Fruit fly (Drosophila melanogaster) whole organism: ENCODE measurements around the gene Kif19A.

Experiments used
- CG8478 ChIP-seq: fragments of >200 bp; optimal IDR thresholded peaks from 2 replicates; lab custom pipeline; 2018; ENCODE audit warnings: inconsistent platforms
- Dll ChIP-seq: fragments of >200 bp; optimal IDR thresholded peaks from 2 replicates; lab custom pipeline; 2017
- EcR ChIP-seq, 2 experiments: fragments of >200 bp; optimal IDR thresholded peaks; 2 replicates each; lab custom pipeline; 2017; ENCODE audit warnings: missing biosample characterization in 2 of 2, missing genetic modification characterization in 2 of 2, missing genetic modification reagents in 2 of 2
- pan ChIP-seq: fragments of >200 bp; optimal IDR thresholded peaks from 2 replicates; lab custom pipeline; 2017
- psq ChIP-seq: fragments of >200 bp; optimal IDR thresholded peaks from 2 replicates; lab custom pipeline; 2017
- usp ChIP-seq: fragments of >200 bp; optimal IDR thresholded peaks from 2 replicates; lab custom pipeline; 2017; ENCODE audit warnings: missing biosample characterization, missing genetic modification characterization, mixed read lengths

Gene Kif19A

DNA sequence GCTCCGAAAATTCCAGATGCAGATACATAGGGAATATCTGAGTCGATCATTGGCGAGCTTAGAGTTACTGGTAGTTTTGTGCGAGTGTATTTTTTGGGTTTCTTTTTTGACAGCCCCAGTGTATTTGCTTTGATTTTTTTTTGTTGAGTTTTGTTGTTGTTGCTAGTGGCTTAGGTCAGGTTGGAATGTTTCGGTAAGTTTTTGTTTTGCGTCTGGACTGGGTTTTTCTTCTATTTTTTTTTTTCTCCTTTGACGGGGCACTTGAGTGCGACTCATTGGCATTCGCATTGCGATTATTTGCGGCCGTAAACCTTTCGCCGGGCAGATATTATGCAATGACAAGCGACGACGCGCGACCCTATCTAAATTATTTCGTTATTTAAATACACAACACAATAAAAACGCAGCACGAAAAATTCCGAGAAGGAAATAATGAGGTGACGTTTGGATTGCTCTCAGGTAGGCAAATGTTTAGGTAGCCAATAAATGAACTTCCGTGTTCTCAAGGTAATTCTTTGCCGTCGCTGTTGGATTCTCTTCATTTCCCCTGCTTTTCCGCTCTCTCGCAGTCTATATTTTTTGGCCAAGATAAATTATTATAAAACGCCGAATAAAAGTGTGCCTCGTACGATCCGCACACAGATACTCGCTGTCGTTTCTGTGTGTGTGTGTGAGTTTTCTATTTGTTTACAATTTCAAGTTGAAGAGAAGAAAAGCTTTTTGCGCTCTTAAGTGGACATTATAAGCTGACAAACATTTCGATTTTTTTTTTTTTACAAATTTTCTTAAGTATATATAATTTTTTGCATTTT, 53.9 kb downstream of the Kif19A start:
- no peak for TF ChIP-seq EcR (GFP tag; optimal IDR thresholded peaks at IDR 0.05; lab: Kevin White, UChicago)
- TF ChIP-seq psq (lab: Kevin White, UChicago), result no peak
- no peak for TF ChIP-seq pan
- TF ChIP-seq Dll (lab: Kevin White, UChicago), result no peak
- no peak for TF ChIP-seq CG8478 (lab: Kevin White, UChicago)
- TF ChIP-seq usp (GFP tag; lab: Kevin White, UChicago), result no peak

DNA sequence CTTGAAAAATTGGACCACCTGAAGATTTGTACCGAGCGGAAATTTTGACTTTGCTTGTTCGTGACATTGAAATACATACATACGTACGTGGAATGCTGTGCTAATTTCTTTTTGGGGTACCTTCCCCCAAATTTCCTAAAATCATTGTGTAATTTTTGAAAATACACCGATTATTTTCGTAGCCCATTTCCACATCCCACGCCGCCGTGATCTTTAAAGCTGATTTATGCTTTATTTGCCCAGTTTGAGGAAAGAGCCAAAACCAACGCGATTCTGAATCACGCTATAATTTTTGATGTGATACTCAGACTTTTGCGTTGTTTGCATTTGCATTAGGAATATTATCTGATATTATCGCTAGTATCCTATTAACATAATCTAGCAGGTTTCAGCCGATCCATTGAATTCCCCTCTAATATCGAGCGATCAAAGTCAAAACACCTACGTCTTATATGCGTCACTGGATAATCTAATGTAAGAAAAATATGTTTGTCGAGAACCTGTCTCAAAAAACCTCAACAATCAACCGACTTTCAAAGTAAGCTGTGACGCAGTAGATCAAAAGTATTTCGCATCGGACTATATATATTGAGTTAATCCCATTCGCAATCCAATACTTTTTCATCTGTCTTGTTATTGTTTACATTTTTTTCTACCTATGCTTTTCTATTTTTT, 55.2 kb downstream of the Kif19A start:
- TF ChIP-seq usp (GFP tag; lab: Kevin White, UChicago) (no peak), pan (no peak), EcR (GFP tag; optimal IDR thresholded peaks at IDR 0.05; lab: Kevin White, UChicago) (no peak), psq (lab: Kevin White, UChicago) (no peak), Dll (lab: Kevin White, UChicago) (no peak), CG8478 (lab: Kevin White, UChicago) (no peak)
